Worm (Caenorhabditis elegans) whole organism, dauer: Measurements from ENCODE around the gene C15H7.4.

Source experiments
- unc-62 ChIP-seq: sonication (generic microtip); optimal IDR thresholded peaks from 2 replicates; lab custom pipeline; 2017; ENCODE audit warnings: missing biosample characterization, missing genetic modification reagents, missing genetic modification characterization

C15H7.4 gene

ce11 chrIII:9655802-9656201 is at the start of gene C15H7.4:
Gene C15H7.4, minus strand, starts transcription at chrIII:9655902.
- TF ChIP-seq unc-62 (GFP tag; lab: Kevin White, UChicago), result no peak

- TF ChIP-seq unc-62 (GFP tag; lab: Kevin White, UChicago), result no peak
Measured at ce11 chrIII:9704606-9704938, 48.9 kb upstream of the C15H7.4 start.

ce11 chrIII:9703747-9704605 is 48.3 kb upstream of the C15H7.4 start:
- TF ChIP-seq unc-62 (GFP tag; lab: Kevin White, UChicago), result no peak

- no peak for TF ChIP-seq unc-62 (GFP tag; lab: Kevin White, UChicago)
Measured at ce11 chrIII:9702665-9703252, 47.1 kb upstream of the C15H7.4 start.

ce11 chrIII:9701798-9702197 is 46.1 kb upstream of the C15H7.4 start:
- TF ChIP-seq unc-62 (GFP tag; lab: Kevin White, UChicago), result no peak

- TF ChIP-seq unc-62 (GFP tag; lab: Kevin White, UChicago), result no peak
Measured at ce11 chrIII:9700114-9700690, 44.5 kb upstream of the C15H7.4 start.

ce11 chrIII:9699576-9699975 is 43.9 kb upstream of the C15H7.4 start, which contains the start of gene tlk-1:
Gene tlk-1, plus strand, starts transcription at chrIII:9699876.
- no peak for TF ChIP-seq unc-62 (GFP tag; lab: Kevin White, UChicago)

- no peak for TF ChIP-seq unc-62 (GFP tag; lab: Kevin White, UChicago)
Measured at ce11 chrIII:9698635-9699396, 43.1 kb upstream of the C15H7.4 start.

ce11 chrIII:9697886-9698285 is 42.2 kb upstream of the C15H7.4 start:
- TF ChIP-seq unc-62 (GFP tag; lab: Kevin White, UChicago), result no peak

ce11 chrIII:9697323-9697722 is 41.6 kb upstream of the C15H7.4 start:
- TF ChIP-seq unc-62 (GFP tag; lab: Kevin White, UChicago), result no peak

ce11 chrIII:9696417-9696816 is 40.7 kb upstream of the C15H7.4 start, which contains the start of gene bud-31:
Gene bud-31, minus strand, starts transcription at chrIII:9696517.
- no peak for TF ChIP-seq unc-62 (GFP tag; lab: Kevin White, UChicago)

ce11 chrIII:9695379-9695778 is 39.7 kb upstream of the C15H7.4 start:
- no peak for TF ChIP-seq unc-62 (GFP tag; lab: Kevin White, UChicago)

ce11 chrIII:9694474-9694873 is 38.8 kb upstream of the C15H7.4 start, which contains the start of gene set-3:
Gene set-3, minus strand, starts transcription at chrIII:9694574.
- no peak for TF ChIP-seq unc-62 (GFP tag; lab: Kevin White, UChicago)

ce11 chrIII:9690044-9690443 is 34.3 kb upstream of the C15H7.4 start, which contains the start of gene best-5:
Gene best-5, minus strand, starts transcription at chrIII:9690253.
- TF ChIP-seq unc-62 (GFP tag; lab: Kevin White, UChicago), result no peak

- TF ChIP-seq unc-62 (GFP tag; lab: Kevin White, UChicago), result no peak
Measured at ce11 chrIII:9689377-9689776, 33.7 kb upstream of the C15H7.4 start.
